Fruit fly (Drosophila melanogaster): ENCODE measurements around the gene Bacc.

The Bacc gene

DNA sequence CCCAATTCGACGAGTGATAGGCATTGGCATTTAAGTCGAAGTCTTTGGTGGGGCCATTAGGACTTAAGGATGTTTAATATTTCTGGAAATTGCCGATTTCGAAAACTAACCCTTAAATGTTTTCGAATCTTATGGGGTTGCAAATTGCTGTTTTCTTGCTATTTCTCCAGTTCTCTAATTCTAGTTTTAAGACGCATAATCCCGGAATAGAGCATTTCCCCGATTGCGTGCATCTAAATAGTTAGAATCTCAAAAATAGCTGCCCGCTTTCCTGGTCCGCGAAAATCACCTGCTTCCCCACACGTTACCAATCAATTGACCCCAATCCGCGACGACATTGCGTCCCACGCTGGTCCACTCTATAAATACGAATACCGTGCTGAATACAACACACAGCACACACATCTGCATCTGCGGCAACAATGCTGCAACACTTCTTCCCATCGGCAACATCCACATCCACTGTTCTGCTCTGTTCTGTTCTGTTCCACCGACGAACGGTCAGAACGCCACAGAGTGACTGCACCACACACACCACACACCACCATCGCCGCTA is at the start of gene Bacc:
Gene Bacc (plus strand): TSS at position 542 of the 556 bp plus-strand sequence.
- peak; percentile 96 for TF ChIP-seq noc (tag; optimal IDR thresholded peaks at IDR 0.05)

DNA sequence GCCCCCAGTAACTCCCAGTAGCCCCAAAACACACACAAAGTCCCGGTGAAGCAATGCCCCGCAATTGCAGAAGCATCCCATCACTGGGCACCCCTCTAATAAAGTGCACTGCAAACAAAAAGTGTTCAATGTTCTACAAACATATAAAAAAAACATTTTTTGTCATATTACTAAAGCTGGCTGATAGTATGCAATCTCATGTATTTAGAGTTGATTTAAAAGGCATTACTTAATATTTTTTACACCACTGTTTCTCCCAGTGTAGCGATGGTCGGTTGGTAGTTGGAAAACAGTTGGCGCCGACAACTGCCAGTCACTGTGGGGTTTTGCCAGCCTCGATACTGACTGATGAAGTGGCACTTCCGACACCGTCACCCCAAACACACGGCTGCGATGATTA is 31.9 kb upstream of the Bacc start:
- no peak for TF ChIP-seq noc (tag; optimal IDR thresholded peaks at IDR 0.05)

- no peak for TF ChIP-seq noc (tag; optimal IDR thresholded peaks at IDR 0.05)
Measured at dm6 chr2L:2721317-2721716, 30.9 kb upstream of the Bacc start.

DNA sequence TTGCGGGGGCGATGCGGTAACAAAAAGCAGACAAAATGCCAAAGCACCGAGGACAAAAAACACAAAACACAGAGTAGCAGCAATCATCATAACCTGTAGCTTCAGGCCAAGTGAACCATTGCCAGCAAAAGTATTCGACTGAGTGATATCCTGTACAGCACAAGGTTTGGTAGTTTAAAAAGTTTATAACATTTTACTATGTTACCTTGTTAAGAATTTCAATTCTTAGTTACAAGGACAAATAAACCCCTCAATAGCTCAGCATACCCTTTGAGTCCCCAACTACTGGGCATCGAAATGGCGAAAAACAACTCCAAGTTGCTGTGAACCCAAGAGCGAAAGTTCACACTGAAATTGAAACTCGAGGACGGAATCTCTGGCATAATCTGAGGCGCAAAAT is 29.1 kb upstream of the Bacc start:
- no peak for TF ChIP-seq noc (tag; optimal IDR thresholded peaks at IDR 0.05)

- no peak for TF ChIP-seq noc (tag; optimal IDR thresholded peaks at IDR 0.05)
Measured at dm6 chr2L:2724459-2724858, 27.8 kb upstream of the Bacc start.

DNA sequence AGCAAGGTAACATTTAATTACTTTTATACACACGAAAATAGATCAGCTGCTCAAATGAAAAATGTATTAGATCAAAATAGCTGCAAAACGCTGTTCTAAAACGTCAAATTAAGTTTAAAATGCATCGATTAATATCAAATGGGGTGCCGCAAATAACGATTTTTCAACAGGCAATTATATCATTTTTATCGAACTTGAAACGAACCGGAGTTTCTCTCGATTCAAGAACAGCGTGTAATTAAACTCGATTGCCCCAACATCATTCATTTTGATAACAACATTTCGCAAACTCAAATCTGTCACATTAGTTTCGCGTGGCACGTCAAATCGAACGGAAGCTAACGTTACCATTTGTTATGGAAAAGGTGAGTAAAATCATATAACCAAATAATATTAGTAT is 26.9 kb upstream of the Bacc start, which contains the start of gene CG31689:
Gene CG31689 (plus strand): TSS at position 301 of the 400 bp plus-strand sequence.
- TF ChIP-seq noc (tag; optimal IDR thresholded peaks at IDR 0.05) = no peak

dm6 chr2L:2727364-2727763 is 24.9 kb upstream of the Bacc start:
- TF ChIP-seq noc (tag; optimal IDR thresholded peaks at IDR 0.05) = no peak

DNA sequence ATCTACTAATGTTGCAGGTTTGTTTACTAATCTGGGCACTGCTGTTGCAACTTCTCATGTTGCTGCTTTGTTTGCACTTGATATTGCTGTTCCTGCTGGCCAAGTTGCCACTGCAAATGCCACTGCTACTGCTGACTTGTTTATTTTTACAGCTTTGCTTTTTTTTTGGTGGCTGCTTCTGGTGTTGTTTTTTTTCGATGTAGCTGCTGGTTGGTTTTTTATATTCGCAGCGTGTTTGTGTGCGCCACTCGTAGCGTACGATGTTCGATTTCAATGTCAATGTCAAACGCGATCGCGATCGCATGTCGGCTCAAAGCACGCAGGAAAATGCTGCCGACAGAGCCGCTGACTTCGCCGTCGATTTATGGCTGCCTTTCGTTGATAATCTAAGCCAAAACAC is 24.4 kb upstream of the Bacc start:
- no peak for TF ChIP-seq noc (tag; optimal IDR thresholded peaks at IDR 0.05)

DNA sequence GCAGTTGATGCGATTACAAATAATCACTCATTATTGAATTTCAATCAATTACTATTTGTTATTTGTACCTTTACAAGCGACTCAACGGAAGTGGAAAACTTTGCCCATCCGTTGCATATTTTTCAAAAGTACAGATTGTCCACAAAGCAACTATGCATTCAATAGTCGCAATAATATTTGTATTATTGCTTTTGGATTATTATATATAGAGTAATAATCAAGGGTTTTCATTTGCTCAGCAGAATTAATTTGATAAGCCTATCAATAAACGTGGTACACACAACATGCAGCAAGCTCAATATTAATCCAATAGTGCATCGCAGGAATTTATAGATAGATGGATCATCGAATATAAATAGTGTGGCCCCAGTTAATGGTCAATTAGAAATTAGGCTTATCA is 23.7 kb upstream of the Bacc start:
- no peak for TF ChIP-seq noc (tag; optimal IDR thresholded peaks at IDR 0.05)

DNA sequence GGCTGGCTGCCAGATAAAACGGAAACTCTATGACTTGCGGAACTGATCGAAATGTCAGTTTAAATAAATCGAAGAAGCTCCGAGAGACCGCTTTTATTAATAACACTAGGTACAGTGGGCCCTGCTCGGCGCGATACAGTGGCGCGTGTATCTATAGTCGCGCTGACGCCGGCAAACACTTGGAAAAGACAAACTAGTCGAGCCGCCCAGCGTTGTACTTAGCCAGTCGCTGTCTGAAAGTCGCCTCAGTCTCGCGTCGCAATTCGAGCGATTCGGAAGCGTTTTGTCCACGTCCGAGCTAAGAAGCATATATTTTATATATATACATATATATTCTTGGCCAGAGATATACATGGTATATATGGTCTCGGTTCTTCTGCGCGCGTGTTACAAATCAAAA is 22.4 kb upstream of the Bacc start:
- TF ChIP-seq noc (tag; optimal IDR thresholded peaks at IDR 0.05) = no peak

dm6 chr2L:2730756-2731155 is 21.5 kb upstream of the Bacc start:
- no peak for TF ChIP-seq noc (tag; optimal IDR thresholded peaks at IDR 0.05)

dm6 chr2L:2731370-2732138 is 20.7 kb upstream of the Bacc start:
- no peak for TF ChIP-seq noc (tag; optimal IDR thresholded peaks at IDR 0.05)

DNA sequence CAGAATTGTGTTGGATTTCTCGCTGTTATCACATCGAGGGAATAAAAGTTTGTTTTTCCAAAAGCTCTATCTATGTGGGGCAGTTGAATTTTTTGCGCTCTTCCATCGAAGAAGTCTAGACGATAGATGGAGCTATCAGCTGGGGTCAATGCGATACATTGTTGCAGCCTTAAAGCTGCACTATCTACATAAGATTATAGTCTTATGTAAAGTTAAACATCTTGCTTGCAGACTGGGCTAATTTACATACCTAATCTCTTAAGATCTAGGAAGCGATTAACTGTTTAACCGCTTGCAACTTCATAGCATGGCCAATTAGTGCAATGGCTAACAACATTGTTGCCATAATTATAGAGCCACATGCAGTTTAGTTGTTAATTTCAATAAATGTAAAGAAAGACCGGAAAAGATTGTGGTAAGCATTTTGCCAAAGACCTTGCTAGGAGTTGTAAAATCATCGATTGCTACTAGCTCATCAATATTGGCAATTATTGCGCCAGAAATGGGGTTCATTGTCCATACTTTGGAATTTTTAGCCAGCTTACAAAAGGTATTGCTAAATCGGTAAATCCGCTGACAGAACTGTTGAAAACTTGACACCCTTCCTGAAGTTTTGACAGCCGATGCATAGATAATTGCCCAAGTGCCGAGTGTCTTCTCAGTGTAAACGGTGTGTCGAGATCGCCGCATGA is 20.0 kb upstream of the Bacc start:
- TF ChIP-seq noc (tag; optimal IDR thresholded peaks at IDR 0.05) = no peak

dm6 chr2L:2734215-2734614 is 18.0 kb upstream of the Bacc start:
- peak; percentile 90 for TF ChIP-seq noc (tag; optimal IDR thresholded peaks at IDR 0.05)

- TF ChIP-seq noc (tag; optimal IDR thresholded peaks at IDR 0.05) = no peak
Measured at dm6 chr2L:2734946-2735345, 17.3 kb upstream of the Bacc start.

DNA sequence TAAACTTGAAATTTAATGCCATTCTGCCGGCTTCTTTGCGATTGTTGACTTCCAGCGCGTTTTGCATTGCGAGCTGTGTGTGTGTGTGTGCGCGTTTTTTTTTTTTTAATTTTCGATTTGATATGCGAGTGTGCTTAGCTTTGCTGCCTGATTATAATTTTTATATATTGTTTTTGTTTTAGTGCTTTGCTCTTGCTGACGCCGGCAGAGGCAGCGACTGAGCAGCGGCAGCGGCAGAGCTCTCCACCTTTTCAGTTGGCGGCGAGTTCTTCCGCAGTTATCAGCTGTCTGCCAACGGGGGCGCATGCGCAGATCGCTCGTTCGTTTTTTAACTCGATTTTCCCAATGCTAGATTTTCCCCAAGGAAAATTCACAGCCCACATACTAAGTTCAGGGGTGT is 16.7 kb upstream of the Bacc start:
- no peak for TF ChIP-seq noc (tag; optimal IDR thresholded peaks at IDR 0.05)

DNA sequence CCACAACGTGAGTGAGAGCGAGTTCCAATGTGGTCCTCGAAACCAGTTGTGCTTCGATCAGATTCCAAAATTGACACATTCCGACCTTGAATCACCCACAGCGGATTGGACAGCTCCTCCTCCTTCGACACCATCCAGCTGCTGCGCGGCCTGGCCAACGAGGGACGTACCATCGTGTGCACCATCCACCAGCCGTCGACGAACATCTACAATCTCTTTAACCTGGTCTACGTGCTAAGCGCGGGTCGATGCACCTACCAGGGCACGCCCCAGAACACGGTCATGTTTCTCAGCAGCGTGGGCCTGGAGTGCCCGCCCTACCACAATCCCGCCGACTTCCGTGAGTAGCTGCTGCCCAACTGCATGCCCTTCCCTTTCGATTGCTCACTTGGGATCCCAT is 14.7 kb upstream of the Bacc start:
- no peak for TF ChIP-seq noc (tag; optimal IDR thresholded peaks at IDR 0.05)

All from whole organism, larva.